Worm (Caenorhabditis elegans) whole organism, L4 larva: ENCODE measurements around the gene lir-1.

Source experiments
- T20F7.1 ChIP-seq: fragments of 200-800 bp; sonication (Bioruptor generic); optimal IDR thresholded peaks from 2 replicates; lab custom pipeline; 2018; ENCODE audit warnings: mild to moderate bottlenecking, missing genetic modification characterization, missing compliant biosample characterization
- Y75B8A.6 ChIP-seq: fragments of 200-800 bp; sonication (Bioruptor generic); IDR thresholded peaks from 2 replicates; pipeline ENCODE4 v1.3.6; 2022; ENCODE audit warnings: missing genetic modification reagents, missing genetic modification characterization, missing compliant biosample characterization
- aha-1 ChIP-seq: fragments of 150-350 bp; peaks from one replicate; lab custom pipeline; 2014; ENCODE audit warnings: missing biosample characterization, missing genetic modification characterization
- ceh-28 ChIP-seq: fragments of 150-350 bp; optimal IDR thresholded peaks from 2 replicates; lab custom pipeline; 2014; ENCODE audit warnings: missing biosample characterization, missing genetic modification reagents, missing genetic modification characterization
- ceh-32 ChIP-seq: sonication (generic microtip); optimal IDR thresholded peaks from 2 replicates; lab custom pipeline; 2016; ENCODE audit warnings: mild to moderate bottlenecking, missing genetic modification characterization, missing compliant biosample characterization; ENCODE audit not compliant: poor library complexity
- ceh-44 ChIP-seq: fragments of 200-800 bp; sonication (Bioruptor generic); IDR thresholded peaks from 2 replicates; pipeline ENCODE4 v1.3.6; 2022; ENCODE audit warnings: missing genetic modification reagents, missing genetic modification characterization, missing compliant biosample characterization
- ctbp-1 ChIP-seq: fragments of 200-800 bp; sonication (Bioruptor generic); IDR thresholded peaks from 2 replicates; pipeline ENCODE4 v1.3.6; 2022; ENCODE audit warnings: missing genetic modification reagents, missing genetic modification characterization, missing compliant biosample characterization
- daf-16 ChIP-seq, 3 experiments: sonication (generic microtip); optimal IDR thresholded peaks; 2 replicates each; lab custom pipeline; 2016 to 2017; ENCODE audit warnings: missing genetic modification characterization in 3 of 3, missing genetic modification reagents in 3 of 3, mild to moderate bottlenecking in 2 of 3, missing compliant biosample characterization in 2 of 3, missing biosample characterization in 1 of 3, moderate library complexity in 1 of 3
- daf-19 ChIP-seq: fragments of 200-800 bp; sonication (Bioruptor generic); conservative IDR thresholded peaks from 2 replicates; pipeline ENCODE4 v1.3.6; 2022; ENCODE audit warnings: missing genetic modification characterization, missing compliant biosample characterization
- dmd-8 ChIP-seq: fragments of 200-800 bp; sonication (Bioruptor generic); IDR thresholded peaks from 2 replicates; pipeline ENCODE4 v1.3.6; 2022; ENCODE audit warnings: missing genetic modification characterization, missing compliant biosample characterization
- duxl-1 ChIP-seq: sonication (generic microtip); optimal IDR thresholded peaks from 2 replicates; lab custom pipeline; 2016; ENCODE audit warnings: mild to moderate bottlenecking, missing genetic modification characterization, moderate library complexity, missing compliant biosample characterization; ENCODE audit not compliant: poor library complexity
- egl-43 ChIP-seq: fragments of 200-800 bp; sonication (Bioruptor generic); IDR thresholded peaks from 2 replicates; pipeline ENCODE4 v1.3.6; 2022; ENCODE audit warnings: missing genetic modification reagents, missing genetic modification characterization, missing compliant biosample characterization
- fkh-10 ChIP-seq: fragments of 150-350 bp; optimal IDR thresholded peaks from 2 replicates; lab custom pipeline; 2014; ENCODE audit warnings: missing biosample characterization, missing genetic modification reagents, missing genetic modification characterization
- hlh-11 ChIP-seq: fragments of 200-800 bp; sonication (Bioruptor generic); optimal IDR thresholded peaks from 2 replicates; lab custom pipeline; 2018; ENCODE audit warnings: mild to moderate bottlenecking, missing genetic modification characterization, missing compliant biosample characterization
- hlh-30 ChIP-seq: sonication (generic microtip); optimal IDR thresholded peaks from 2 replicates; lab custom pipeline; 2017; ENCODE audit warnings: antibody characterized with exemption, mild to moderate bottlenecking, missing genetic modification characterization, missing compliant biosample characterization; ENCODE audit not compliant: insufficient read depth
- lin-13 ChIP-seq: fragments of 150-350 bp; optimal IDR thresholded peaks from 2 replicates; lab custom pipeline; 2014; ENCODE audit warnings: missing biosample characterization, missing genetic modification reagents, missing genetic modification characterization
- mdl-1 ChIP-seq, 2 experiments: fragments of 150-350 bp in 1 of 2; sonication (generic microtip) in 1 of 2; optimal IDR thresholded peaks; 2 replicates each; lab custom pipeline; 2014 to 2017; ENCODE audit warnings: missing biosample characterization in 2 of 2, missing genetic modification characterization in 2 of 2
- mes-2 ChIP-seq: sonication (generic microtip); optimal IDR thresholded peaks from 2 replicates; lab custom pipeline; 2016; ENCODE audit warnings: missing genotype, mild to moderate bottlenecking, missing genetic modification characterization, missing compliant biosample characterization; ENCODE audit not compliant: poor library complexity, severe bottlenecking
- mxl-3 ChIP-seq: fragments of 200-800 bp; sonication (Bioruptor generic); optimal IDR thresholded peaks from 2 replicates; lab custom pipeline; 2018; ENCODE audit warnings: mild to moderate bottlenecking, missing genetic modification characterization, missing compliant biosample characterization
- nhr-28 ChIP-seq: fragments of 150-350 bp; optimal IDR thresholded peaks from 2 replicates; lab custom pipeline; 2014; ENCODE audit warnings: missing biosample characterization, missing genetic modification characterization
- nhr-77 ChIP-seq: fragments of 150-350 bp; optimal IDR thresholded peaks from 2 replicates; lab custom pipeline; 2014; ENCODE audit warnings: missing biosample characterization, missing genetic modification characterization
- tra-1 ChIP-seq: fragments of 200-800 bp; sonication (Bioruptor generic); IDR thresholded peaks from 2 replicates; pipeline ENCODE4 v1.3.6; 2022; ENCODE audit warnings: missing genetic modification reagents, missing genetic modification characterization, missing compliant biosample characterization
- unc-39 ChIP-seq: sonication (generic microtip); optimal IDR thresholded peaks from 2 replicates; lab custom pipeline; 2017; ENCODE audit warnings: missing biosample characterization, missing genetic modification characterization
- unc-62 ChIP-seq, 3 experiments: fragments of 150-350 bp in 1 of 3; sonication (generic microtip); optimal IDR thresholded peaks in 2 of 3; peaks in 1 of 3; 1 replicate in 1 of 3; 2 replicates in 2 of 3; lab custom pipeline; 2014 to 2017; ENCODE audit warnings: missing biosample characterization in 3 of 3, missing genetic modification characterization in 3 of 3, missing genetic modification reagents in 3 of 3, missing genotype in 1 of 3
- zip-2 ChIP-seq: fragments of 150-350 bp; optimal IDR thresholded peaks from 2 replicates; lab custom pipeline; 2014; ENCODE audit warnings: missing biosample characterization, missing genetic modification characterization

Gene lir-1

ce11 chrII:7670039-7670438, 1.8 kb upstream of the lir-1 start:
- TF ChIP-seq egl-43 (GFP tag; lab: Robert Waterston, UW) (no peak), ceh-28 (tag; lab: Kevin White, UChicago) (peak; percentile 80)
- TF ChIP-seq, all 104 proteins: peak for 1

- TF ChIP-seq unc-62 (GFP tag; optimal IDR thresholded peaks at IDR 0.05 in 1 of 2; lab: Kevin White, UChicago) (peak in 1 of 2 experiments; percentile 92), unc-62 (tag; optimal IDR thresholded peaks at IDR 0.05; lab: Kevin White, UChicago) (no peak), T20F7.1 (no peak)
These were observed 3.9 kb downstream of the lir-1 start for ce11 chrII:7675752-7676151.

- peak; percentile 5 for TF ChIP-seq mxl-3 (GFP tag; lab: Kevin White, UChicago)
- peak; percentile 19 for TF ChIP-seq mes-2 (tag; lab: Kevin White, UChicago)
- peak in 1 of 2 experiments; percentile 31 for TF ChIP-seq mdl-1 (tag; optimal IDR thresholded peaks at IDR 0.05; lab: Kevin White, UChicago)
- TF ChIP-seq lin-13 (GFP tag; lab: Kevin White, UChicago), result no peak
- TF ChIP-seq unc-62 (GFP tag; optimal IDR thresholded peaks at IDR 0.05 in 1 of 2; lab: Kevin White, UChicago), result peak in 1 of 2 experiments; percentile 17
- TF ChIP-seq unc-62 (tag; optimal IDR thresholded peaks at IDR 0.05; lab: Kevin White, UChicago), result no peak
- TF ChIP-seq daf-16 (GFP tag; optimal IDR thresholded peaks at IDR 0.05; lab: Kevin White, UChicago), result no peak
- no peak for TF ChIP-seq daf-16 (tag; optimal IDR thresholded peaks at IDR 0.05; lab: Kevin White, UChicago)
- peak; percentile 59 for TF ChIP-seq aha-1 (tag; lab: Kevin White, UChicago)
These were observed 4.6 kb downstream of the lir-1 start for ce11 chrII:7676307-7676905.

- no peak for TF ChIP-seq zip-2 (tag; lab: Kevin White, UChicago)
- TF ChIP-seq hlh-11 (tag; lab: Kevin White, UChicago), result peak; percentile 5
- no peak for TF ChIP-seq tra-1 (GFP tag; lab: Robert Waterston, UW)
- TF ChIP-seq duxl-1 (tag; lab: Kevin White, UChicago), result no peak
- TF ChIP-seq daf-19 (GFP tag; lab: Robert Waterston, UW), result no peak
- no peak for TF ChIP-seq ceh-44 (GFP tag; lab: Robert Waterston, UW)
- no peak for TF ChIP-seq unc-39 (tag; lab: Kevin White, UChicago)
- TF ChIP-seq mxl-3 (GFP tag; lab: Kevin White, UChicago), result no peak
- TF ChIP-seq aha-1 (tag; lab: Kevin White, UChicago), result peak; percentile 68
- TF ChIP-seq ctbp-1, result no peak
- no peak for TF ChIP-seq fkh-10 (GFP tag; lab: Kevin White, UChicago)
- TF ChIP-seq dmd-8 (GFP tag; lab: Robert Waterston, UW), result no peak
- no peak for TF ChIP-seq nhr-77 (tag; lab: Kevin White, UChicago)
These were observed 6.7 kb downstream of the lir-1 start for ce11 chrII:7678512-7678911.

ce11 chrII:7679499-7680012, 7.8 kb downstream of the lir-1 start:
- TF ChIP-seq ceh-32 (tag; lab: Kevin White, UChicago) (no peak), hlh-11 (tag; lab: Kevin White, UChicago) (peak; percentile 16), nhr-28 (tag; lab: Kevin White, UChicago) (peak; percentile 50), mxl-3 (GFP tag; lab: Kevin White, UChicago) (peak; percentile 6)

ce11 chrII:7681898-7682297, 10.1 kb downstream of the lir-1 start, which contains the start of gene lin-26:
Gene lin-26 (plus strand): TSS chrII:7682198.
- TF ChIP-seq Y75B8A.6 (GFP tag; lab: Robert Waterston, UW), result no peak
- peak in 1 of 2 experiments; percentile 86 for TF ChIP-seq unc-62 (GFP tag; optimal IDR thresholded peaks at IDR 0.05 in 1 of 2; lab: Kevin White, UChicago)
- TF ChIP-seq unc-62 (tag; optimal IDR thresholded peaks at IDR 0.05; lab: Kevin White, UChicago), result no peak
- peak; percentile 12 for TF ChIP-seq hlh-30 (tag; lab: Kevin White, UChicago)
